Worm (Caenorhabditis elegans): Measurements from ENCODE around the gene nlp-66.

Gene nlp-66

DNA sequence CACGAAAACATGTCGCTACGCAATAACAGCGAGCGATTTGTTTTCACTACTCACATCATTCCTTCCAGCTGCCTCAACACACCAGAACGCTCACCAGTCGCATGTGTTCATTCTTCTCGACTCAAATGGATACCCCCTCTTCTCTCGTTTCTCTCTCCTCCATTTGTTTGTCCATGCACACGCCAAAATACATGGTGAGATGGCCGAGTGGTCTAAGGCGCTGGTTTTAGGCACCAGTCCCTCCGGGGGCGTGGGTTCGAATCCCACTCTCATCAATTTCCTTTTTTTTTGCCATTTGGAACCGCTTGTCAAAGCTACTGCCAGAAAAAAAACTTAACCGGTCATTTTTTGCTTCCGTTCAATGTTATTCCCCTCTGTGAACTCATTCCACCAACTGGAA lies 21.1 kb downstream of the nlp-66 start (continued):
- TF ChIP-seq pqm-1 (tag; optimal IDR thresholded peaks at IDR 0.05) (peak; percentile 47), syd-9 (tag; optimal IDR thresholded peaks at IDR 0.05) (peak; percentile 59), C08G9.2 (tag; optimal IDR thresholded peaks at IDR 0.05) (peak; percentile 64), K02D7.2 (tag; optimal IDR thresholded peaks at IDR 0.05) (peak; percentile 35), tbx-7 (tag; optimal IDR thresholded peaks at IDR 0.05) (peak; percentile 8), gmeb-2 (tag; optimal IDR thresholded peaks at IDR 0.05) (no peak), ceh-24 (tag; optimal IDR thresholded peaks at IDR 0.05) (no peak), che-1 (tag; optimal IDR thresholded peaks at IDR 0.05) (peak; percentile 78), madf-2 (tag; optimal IDR thresholded peaks at IDR 0.05) (peak; percentile 71), nhr-232 (tag; optimal IDR thresholded peaks at IDR 0.05) (peak; percentile 71), unc-42 (tag; optimal IDR thresholded peaks at IDR 0.05) (peak; percentile 68), zip-5 (tag; optimal IDR thresholded peaks at IDR 0.05) (no peak), unc-86 (tag; optimal IDR thresholded peaks at IDR 0.05) (peak; percentile 74), T23F11.4 (GFP tag; optimal IDR thresholded peaks at IDR 0.05) (peak; percentile 39), ceh-9 (tag; optimal IDR thresholded peaks at IDR 0.05) (no peak), pha-4 (tag; optimal IDR thresholded peaks at IDR 0.05) (no peak), pax-1 (tag; optimal IDR thresholded peaks at IDR 0.05) (no peak), ahr-1 (tag; optimal IDR thresholded peaks at IDR 0.05) (peak; percentile 29), pat-9 (tag; optimal IDR thresholded peaks at IDR 0.05) (peak; percentile 71), C38D4.7 (GFP tag; optimal IDR thresholded peaks at IDR 0.05) (peak; percentile 66), nhr-11 (tag; optimal IDR thresholded peaks at IDR 0.05) (no peak), unc-55 (GFP tag; optimal IDR thresholded peaks at IDR 0.05) (no peak), dmd-4 (tag; optimal IDR thresholded peaks at IDR 0.05; ENCODE audit: borderline replicate concordance) (peak; percentile 61), F13H6.1 (tag; optimal IDR thresholded peaks at IDR 0.05) (peak; percentile 59), hlh-15 (tag; optimal IDR thresholded peaks at IDR 0.05) (no peak), pag-3 (tag; optimal IDR thresholded peaks at IDR 0.05; ENCODE audit: borderline replicate concordance) (no peak), ceh-6 (GFP tag; optimal IDR thresholded peaks at IDR 0.05) (peak; percentile 77), ceh-2 (tag; optimal IDR thresholded peaks at IDR 0.05) (peak; percentile 68), sdc-2 (tag; optimal IDR thresholded peaks at IDR 0.05) (peak; percentile 97), lin-11 (tag; optimal IDR thresholded peaks at IDR 0.05) (peak; percentile 53), ets-4 (tag; optimal IDR thresholded peaks at IDR 0.05) (peak; percentile 22)

DNA sequence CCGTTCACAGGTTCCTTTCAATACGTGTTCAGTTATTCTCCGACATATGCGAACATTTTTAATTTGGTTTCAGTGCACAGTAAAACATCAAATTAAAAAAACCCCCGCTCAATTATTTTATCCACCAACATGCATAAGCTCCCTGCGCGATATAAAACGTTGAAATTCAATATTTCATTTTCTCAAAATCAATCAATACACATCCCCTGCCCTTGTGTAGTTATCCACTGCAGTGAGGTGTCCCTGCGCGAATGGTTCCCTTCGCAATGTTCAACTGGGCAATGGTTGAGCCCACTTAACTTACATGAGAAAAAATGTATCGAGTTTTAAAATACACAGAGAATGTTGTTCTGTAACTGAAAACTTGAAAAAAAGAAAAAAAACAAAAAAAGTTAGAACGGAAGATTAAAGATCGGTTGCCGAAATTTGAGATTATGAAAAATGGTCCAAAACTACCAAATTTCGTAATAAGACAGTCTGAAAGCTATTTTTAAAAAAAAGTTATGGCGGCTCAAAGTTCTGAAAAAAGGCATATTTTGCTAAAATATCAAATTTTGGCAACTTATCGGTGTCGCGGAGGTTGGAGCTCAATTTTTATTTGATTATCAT lies 22.5 kb downstream of the nlp-66 start:
- TF ChIP-seq T23F11.4 (GFP tag; optimal IDR thresholded peaks at IDR 0.05) (peak; percentile 43), hlh-15 (tag; optimal IDR thresholded peaks at IDR 0.05) (peak; percentile 89), gmeb-2 (tag; optimal IDR thresholded peaks at IDR 0.05) (peak; percentile 48), C38D4.7 (GFP tag; optimal IDR thresholded peaks at IDR 0.05) (peak; percentile 19), pqm-1 (tag; optimal IDR thresholded peaks at IDR 0.05) (peak; percentile 97), hlh-6 (tag; optimal IDR thresholded peaks at IDR 0.05) (peak; percentile 87), zip-5 (tag; optimal IDR thresholded peaks at IDR 0.05) (peak; percentile 36), ceh-14 (tag; optimal IDR thresholded peaks at IDR 0.05) (peak; percentile 93), C08G9.2 (tag; optimal IDR thresholded peaks at IDR 0.05) (peak; percentile 87), ztf-16 (tag; optimal IDR thresholded peaks at IDR 0.05) (peak; percentile 95), pha-4 (tag; optimal IDR thresholded peaks at IDR 0.05) (peak; percentile 67), ceh-24 (tag; optimal IDR thresholded peaks at IDR 0.05) (no peak), rnt-1 (tag; optimal IDR thresholded peaks at IDR 0.05) (peak; percentile 99), ceh-6 (GFP tag; optimal IDR thresholded peaks at IDR 0.05) (peak; percentile 66), npax-4 (tag; optimal IDR thresholded peaks at IDR 0.05) (peak; percentile 15), ets-4 (tag; optimal IDR thresholded peaks at IDR 0.05) (peak; percentile 74), ceh-45 (GFP tag; IDR thresholded peaks at IDR 0.05) (peak; percentile 69; the same call in 1 of the 2 replicates), nhr-11 (tag; optimal IDR thresholded peaks at IDR 0.05) (peak; percentile 95), pat-9 (tag; optimal IDR thresholded peaks at IDR 0.05) (peak; percentile 54), ceh-22 (tag; optimal IDR thresholded peaks at IDR 0.05) (peak; percentile 94), fkh-6 (tag; optimal IDR thresholded peaks at IDR 0.05) (peak; percentile 66), ceh-18 (tag; optimal IDR thresholded peaks at IDR 0.05) (peak; percentile 100), sox-2 (GFP tag; IDR thresholded peaks at IDR 0.05) (peak; percentile 61), elt-2 (tag; optimal IDR thresholded peaks at IDR 0.05) (peak; percentile 85), unc-3 (GFP tag; conservative IDR thresholded peaks at IDR 0.05) (peak; percentile 80), unc-3 (tag; optimal IDR thresholded peaks at IDR 0.05) (peak; percentile 89), tbx-2 (tag; optimal IDR thresholded peaks at IDR 0.05) (peak; percentile 97), ref-2 (tag; optimal IDR thresholded peaks at IDR 0.05) (peak; percentile 98), pax-1 (tag; optimal IDR thresholded peaks at IDR 0.05) (peak; percentile 96), ceh-9 (tag; optimal IDR thresholded peaks at IDR 0.05) (no peak), ttx-3 (tag; optimal IDR thresholded peaks at IDR 0.05) (peak; percentile 76), lin-11 (tag; optimal IDR thresholded peaks at IDR 0.05) (peak; percentile 52), pha-2 (tag; optimal IDR thresholded peaks at IDR 0.05) (no peak), unc-86 (tag; optimal IDR thresholded peaks at IDR 0.05) (peak; percentile 95), unc-55 (GFP tag; optimal IDR thresholded peaks at IDR 0.05) (peak; percentile 96), ceh-48 (tag; optimal IDR thresholded peaks at IDR 0.05) (peak; percentile 100)
